Worm (Caenorhabditis elegans) whole organism, late embryonic: ENCODE measurements around the gene R04B5.11.

ENCODE experiments used
- C08G9.2 ChIP-seq: sonication (generic microtip); optimal IDR thresholded peaks from 2 replicates; lab custom pipeline; 2016; ENCODE audit warnings: mild to moderate bottlenecking, missing genetic modification characterization, moderate library complexity, missing compliant biosample characterization
- F13H6.1 ChIP-seq: sonication (generic microtip); optimal IDR thresholded peaks from 2 replicates; lab custom pipeline; 2016; ENCODE audit warnings: missing genetic modification characterization, missing compliant biosample characterization
- K02D7.2 ChIP-seq: sonication (generic microtip); optimal IDR thresholded peaks from 2 replicates; lab custom pipeline; 2017; ENCODE audit warnings: mild to moderate bottlenecking, missing genetic modification characterization, missing compliant biosample characterization
- T23F11.4 ChIP-seq: fragments of 200-800 bp; sonication (Bioruptor generic); optimal IDR thresholded peaks from 2 replicates; lab custom pipeline; 2018; ENCODE audit warnings: mild to moderate bottlenecking, missing genetic modification characterization, missing compliant biosample characterization
- Y22D7AL.16 ChIP-seq: sonication (generic microtip); optimal IDR thresholded peaks from 2 replicates; lab custom pipeline; 2016; ENCODE audit warnings: missing genetic modification characterization, missing compliant biosample characterization
- ama-1 ChIP-seq: fragments of 150-350 bp; optimal IDR thresholded peaks from 2 replicates; lab custom pipeline; 2014
- ceh-14 ChIP-seq: sonication (generic microtip); optimal IDR thresholded peaks from 2 replicates; lab custom pipeline; 2016; ENCODE audit warnings: missing genotype, missing genetic modification characterization, missing compliant biosample characterization
- ceh-18 ChIP-seq: sonication (generic microtip); optimal IDR thresholded peaks from 2 replicates; lab custom pipeline; 2016; ENCODE audit warnings: missing genetic modification characterization, missing compliant biosample characterization
- ceh-19 ChIP-seq: fragments of 200-800 bp; sonication (Bioruptor generic); optimal IDR thresholded peaks from 2 replicates; lab custom pipeline; 2018; ENCODE audit warnings: mild to moderate bottlenecking, missing genetic modification characterization, missing compliant biosample characterization
- ceh-22 ChIP-seq: sonication (generic microtip); optimal IDR thresholded peaks from 2 replicates; lab custom pipeline; 2017; ENCODE audit warnings: missing biosample characterization, missing genetic modification characterization
- ceh-24 ChIP-seq: sonication (generic microtip); optimal IDR thresholded peaks from 2 replicates; lab custom pipeline; 2016; ENCODE audit warnings: mild to moderate bottlenecking, missing genetic modification characterization, missing compliant biosample characterization
- ceh-30 ChIP-seq: fragments of 150-350 bp; optimal IDR thresholded peaks from 2 replicates; lab custom pipeline; 2014; ENCODE audit warnings: missing biosample characterization, missing genetic modification characterization
- ceh-48 ChIP-seq: sonication (generic microtip); optimal IDR thresholded peaks from 2 replicates; lab custom pipeline; 2016; ENCODE audit warnings: missing genetic modification characterization, inconsistent platforms, missing compliant biosample characterization
- ceh-9 ChIP-seq: sonication (generic microtip); optimal IDR thresholded peaks from 2 replicates; lab custom pipeline; 2016; ENCODE audit warnings: mild to moderate bottlenecking, missing genetic modification characterization, inconsistent platforms, missing compliant biosample characterization
- che-1 ChIP-seq: sonication (generic microtip); optimal IDR thresholded peaks from 2 replicates; lab custom pipeline; 2016; ENCODE audit warnings: mild to moderate bottlenecking, missing genetic modification characterization, missing compliant biosample characterization
- elt-2 ChIP-seq: sonication (generic microtip); optimal IDR thresholded peaks from 2 replicates; lab custom pipeline; 2016; ENCODE audit warnings: missing genetic modification reagents, missing genetic modification characterization, missing compliant biosample characterization
- fkh-10 ChIP-seq: fragments of 150-350 bp; optimal IDR thresholded peaks from 2 replicates; lab custom pipeline; 2014; ENCODE audit warnings: missing biosample characterization, missing genetic modification reagents, missing genetic modification characterization
- hlh-13 ChIP-seq: fragments of 200-800 bp; sonication (Bioruptor generic); optimal IDR thresholded peaks from 2 replicates; lab custom pipeline; 2018; ENCODE audit warnings: mild to moderate bottlenecking, missing genetic modification characterization, missing compliant biosample characterization
- lim-6 ChIP-seq: sonication (generic microtip); optimal IDR thresholded peaks from 2 replicates; lab custom pipeline; 2016; ENCODE audit warnings: missing genetic modification characterization, missing compliant biosample characterization
- lin-11 ChIP-seq: fragments of 200-800 bp; sonication (Bioruptor generic); optimal IDR thresholded peaks from 2 replicates; lab custom pipeline; 2018; ENCODE audit warnings: mild to moderate bottlenecking, missing genetic modification characterization, missing compliant biosample characterization
- mec-3 ChIP-seq: sonication (generic microtip); optimal IDR thresholded peaks from 2 replicates; lab custom pipeline; 2016; ENCODE audit warnings: borderline replicate concordance, missing genetic modification characterization, missing compliant biosample characterization
- npax-4 ChIP-seq: sonication (generic microtip); optimal IDR thresholded peaks from 2 replicates; lab custom pipeline; 2016; ENCODE audit warnings: missing genetic modification characterization, missing compliant biosample characterization
- odd-2 ChIP-seq: sonication (generic microtip); optimal IDR thresholded peaks from 2 replicates; lab custom pipeline; 2017; ENCODE audit warnings: antibody characterized with exemption, mild to moderate bottlenecking, missing genetic modification characterization, missing compliant biosample characterization
- pag-3 ChIP-seq: sonication (generic microtip); optimal IDR thresholded peaks from 2 replicates; lab custom pipeline; 2016; ENCODE audit warnings: missing compliant biosample characterization, missing genetic modification characterization, borderline replicate concordance
- pax-1 ChIP-seq: fragments of 150-350 bp; optimal IDR thresholded peaks from 2 replicates; lab custom pipeline; 2014; ENCODE audit warnings: missing biosample characterization, missing genetic modification characterization
- pha-2 ChIP-seq: sonication (generic microtip); optimal IDR thresholded peaks from 2 replicates; lab custom pipeline; 2017; ENCODE audit warnings: mild to moderate bottlenecking, missing genetic modification characterization, missing compliant biosample characterization
- pha-4 ChIP-seq: fragments of 150-350 bp; optimal IDR thresholded peaks from 2 replicates; lab custom pipeline; 2018; ENCODE audit warnings: missing biosample characterization, missing genetic modification reagents, missing genetic modification characterization
- pqm-1 ChIP-seq: sonication (generic microtip); optimal IDR thresholded peaks from 2 replicates; lab custom pipeline; 2016; ENCODE audit warnings: missing genetic modification characterization, missing compliant biosample characterization
- sox-4 ChIP-seq: sonication (generic microtip); optimal IDR thresholded peaks from 2 replicates; lab custom pipeline; 2017; ENCODE audit warnings: mild to moderate bottlenecking, missing genetic modification characterization, inconsistent platforms, missing compliant biosample characterization
- syd-9 ChIP-seq: sonication (generic microtip); optimal IDR thresholded peaks from 2 replicates; lab custom pipeline; 2016; ENCODE audit warnings: mild to moderate bottlenecking, missing genetic modification characterization, moderate library complexity, missing compliant biosample characterization
- tbx-2 ChIP-seq: sonication (generic microtip); optimal IDR thresholded peaks from 2 replicates; lab custom pipeline; 2016; ENCODE audit warnings: missing genetic modification characterization, missing compliant biosample characterization
- tbx-7 ChIP-seq: sonication (generic microtip); optimal IDR thresholded peaks from 2 replicates; lab custom pipeline; 2016; ENCODE audit warnings: missing genotype, missing genetic modification characterization, missing compliant biosample characterization
- ttx-3 ChIP-seq: sonication (generic microtip); optimal IDR thresholded peaks from 2 replicates; lab custom pipeline; 2016; ENCODE audit warnings: missing genetic modification reagents, missing genetic modification characterization, missing compliant biosample characterization
- unc-3 ChIP-seq, 2 experiments: fragments of 200-800 bp in 1 of 2; sonication (Bioruptor generic) in 1 of 2; sonication (generic microtip) in 1 of 2; conservative IDR thresholded peaks in 1 of 2; optimal IDR thresholded peaks in 1 of 2; 2 replicates each; pipeline versions ENCODE4 v1.3.6 to Lab custom; 2016 to 2022; ENCODE audit warnings: missing compliant biosample characterization in 2 of 2, missing genetic modification characterization in 2 of 2, missing genetic modification reagents in 1 of 2
- unc-42 ChIP-seq: sonication (generic microtip); optimal IDR thresholded peaks from 2 replicates; lab custom pipeline; 2016; ENCODE audit warnings: missing genotype, missing genetic modification characterization, missing compliant biosample characterization
- unc-55 ChIP-seq: sonication (generic microtip); optimal IDR thresholded peaks from 2 replicates; lab custom pipeline; 2017; ENCODE audit warnings: missing biosample characterization, missing genetic modification reagents, missing genetic modification characterization
- unc-86 ChIP-seq: sonication (generic microtip); optimal IDR thresholded peaks from 2 replicates; lab custom pipeline; 2016; ENCODE audit warnings: missing genetic modification characterization, missing compliant biosample characterization
- zip-5 ChIP-seq: sonication (generic microtip); optimal IDR thresholded peaks from 2 replicates; lab custom pipeline; 2016; ENCODE audit warnings: missing genetic modification characterization, missing compliant biosample characterization

The R04B5.11 gene

ce11 chrV:10103811-10104210, 12.8 kb upstream of the R04B5.11 start:
- TF ChIP-seq odd-2 (no peak), lim-6 (tag; lab: Kevin White, UChicago) (no peak), tbx-2 (tag; lab: Kevin White, UChicago) (no peak), sox-4 (tag; lab: Kevin White, UChicago) (no peak), Y22D7AL.16 (tag; lab: Kevin White, UChicago) (no peak)

- no peak for TF ChIP-seq C08G9.2 (tag; lab: Kevin White, UChicago)
- TF ChIP-seq unc-55, result no peak
- no peak for TF ChIP-seq ceh-22
- TF ChIP-seq ama-1 (lab: Kevin White, UChicago), result no peak
- no peak for TF ChIP-seq pax-1 (tag; lab: Kevin White, UChicago)
- TF ChIP-seq sox-4 (tag; lab: Kevin White, UChicago), result no peak
- TF ChIP-seq ceh-48 (tag; lab: Kevin White, UChicago), result no peak
- no peak for TF ChIP-seq unc-42
Observed at ce11 chrV:10101916-10102315, 10.9 kb upstream of the R04B5.11 start, which contains the start of gene C08B6.14. TSS of gene C08B6.14 (minus strand) at chrV:10102016.

ce11 chrV:10098429-10098828, 7.4 kb upstream of the R04B5.11 start, which contains the start of gene ugt-47:
TSS of gene ugt-47 (minus strand) at chrV:10098597.
- TF ChIP-seq T23F11.4 (GFP tag; lab: Kevin White, UChicago) (no peak), unc-86 (no peak), che-1 (tag; lab: Kevin White, UChicago) (no peak), tbx-2 (tag; lab: Kevin White, UChicago) (no peak), ceh-48 (tag; lab: Kevin White, UChicago) (no peak), syd-9 (tag; lab: Kevin White, UChicago) (no peak)

- TF ChIP-seq elt-2 (peak; percentile 17), unc-86 (no peak)
- TF ChIP-seq, all 69 proteins: peak for 1
Observed at ce11 chrV:10096932-10097331, 5.9 kb upstream of the R04B5.11 start.

- TF ChIP-seq ttx-3 (tag; lab: Kevin White, UChicago) (no peak), syd-9 (tag; lab: Kevin White, UChicago) (no peak), ceh-24 (tag; lab: Kevin White, UChicago) (no peak)
- TF ChIP-seq, all 69 proteins: peak for 0
Observed at ce11 chrV:10094374-10094773, 3.3 kb upstream of the R04B5.11 start, which contains the start of gene srd-49. TSS of gene srd-49 (plus strand) at chrV:10094674.

ce11 chrV:10090461-10090860, 591 bp downstream of the R04B5.11 start, which contains the start of gene R04B5.7:
TSS of gene R04B5.7 (minus strand) at chrV:10090561.
- TF ChIP-seq ceh-30 (tag; lab: Kevin White, UChicago), result no peak
- no peak for TF ChIP-seq npax-4
- no peak for TF ChIP-seq ceh-19 (GFP tag; lab: Kevin White, UChicago)
- TF ChIP-seq K02D7.2, result no peak
- TF ChIP-seq odd-2, result no peak
- no peak for TF ChIP-seq lin-11 (tag; lab: Kevin White, UChicago)
- no peak for TF ChIP-seq pag-3
- no peak for TF ChIP-seq tbx-7 (tag; lab: Kevin White, UChicago)
- TF ChIP-seq mec-3 (tag; lab: Kevin White, UChicago), result no peak
- TF ChIP-seq pha-2, result no peak

ce11 chrV:10087103-10087502, 3.9 kb downstream of the R04B5.11 start, which contains the start of gene R04B5.5:
TSS of gene R04B5.5 (plus strand) at chrV:10087480.
- no peak for TF ChIP-seq pax-1 (tag; lab: Kevin White, UChicago)
- peak; percentile 59 for TF ChIP-seq ceh-30 (tag; lab: Kevin White, UChicago)
- peak; percentile 95 for TF ChIP-seq elt-2
- TF ChIP-seq unc-55, result peak; percentile 1

- TF ChIP-seq ceh-18 (tag; lab: Kevin White, UChicago), result no peak
- TF ChIP-seq unc-55, result no peak
- TF ChIP-seq pha-4, result no peak
- no peak for TF ChIP-seq hlh-13 (GFP tag; lab: Kevin White, UChicago)
- TF ChIP-seq lim-6 (tag; lab: Kevin White, UChicago), result no peak
- no peak for TF ChIP-seq zip-5 (tag; lab: Kevin White, UChicago)
- TF ChIP-seq lin-11 (tag; lab: Kevin White, UChicago), result no peak
- no peak for TF ChIP-seq unc-3 (GFP tag; conservative IDR thresholded peaks at IDR 0.05; lab: Robert Waterston, UW)
- no peak for TF ChIP-seq unc-3 (tag; optimal IDR thresholded peaks at IDR 0.05; lab: Kevin White, UChicago)
- no peak for TF ChIP-seq F13H6.1 (tag; lab: Kevin White, UChicago)
- TF ChIP-seq fkh-10 (GFP tag; lab: Kevin White, UChicago), result no peak
- no peak for TF ChIP-seq sox-4 (tag; lab: Kevin White, UChicago)
- TF ChIP-seq ceh-22, result no peak
- TF ChIP-seq pqm-1, result no peak
- TF ChIP-seq ceh-14 (tag; lab: Kevin White, UChicago), result no peak
- no peak for TF ChIP-seq ceh-9 (tag; lab: Kevin White, UChicago)
- no peak for TF ChIP-seq mec-3 (tag; lab: Kevin White, UChicago)
Observed at ce11 chrV:10086141-10086540, 4.9 kb downstream of the R04B5.11 start.
